Worm (Caenorhabditis elegans) whole organism, late embryonic: ENCODE measurements around the gene atp-5.

Source experiments
- C08G9.2 ChIP-seq: sonication (generic microtip); optimal IDR thresholded peaks from 2 replicates; lab custom pipeline; 2016; ENCODE audit warnings: mild to moderate bottlenecking, missing genetic modification characterization, moderate library complexity, missing compliant biosample characterization
- ama-1 ChIP-seq: fragments of 150-350 bp; optimal IDR thresholded peaks from 2 replicates; lab custom pipeline; 2014
- ceh-24 ChIP-seq: sonication (generic microtip); optimal IDR thresholded peaks from 2 replicates; lab custom pipeline; 2016; ENCODE audit warnings: mild to moderate bottlenecking, missing genetic modification characterization, missing compliant biosample characterization
- fkh-10 ChIP-seq: fragments of 150-350 bp; optimal IDR thresholded peaks from 2 replicates; lab custom pipeline; 2014; ENCODE audit warnings: missing biosample characterization, missing genetic modification reagents, missing genetic modification characterization
- hlh-13 ChIP-seq: fragments of 200-800 bp; sonication (Bioruptor generic); optimal IDR thresholded peaks from 2 replicates; lab custom pipeline; 2018; ENCODE audit warnings: mild to moderate bottlenecking, missing genetic modification characterization, missing compliant biosample characterization
- nfya-1 ChIP-seq: sonication (generic microtip); optimal IDR thresholded peaks from 2 replicates; lab custom pipeline; 2017; ENCODE audit warnings: missing genetic modification characterization, mild to moderate bottlenecking, missing compliant biosample characterization, antibody characterized with exemption, moderate library complexity
- nhr-11 ChIP-seq: fragments of 150-350 bp; optimal IDR thresholded peaks from 2 replicates; lab custom pipeline; 2014; ENCODE audit warnings: missing biosample characterization, missing genetic modification characterization
- pqm-1 ChIP-seq: sonication (generic microtip); optimal IDR thresholded peaks from 2 replicates; lab custom pipeline; 2016; ENCODE audit warnings: missing genetic modification characterization, missing compliant biosample characterization
- syd-9 ChIP-seq: sonication (generic microtip); optimal IDR thresholded peaks from 2 replicates; lab custom pipeline; 2016; ENCODE audit warnings: mild to moderate bottlenecking, missing genetic modification characterization, moderate library complexity, missing compliant biosample characterization
- tbx-2 ChIP-seq: sonication (generic microtip); optimal IDR thresholded peaks from 2 replicates; lab custom pipeline; 2016; ENCODE audit warnings: missing genetic modification characterization, missing compliant biosample characterization
- zip-5 ChIP-seq: sonication (generic microtip); optimal IDR thresholded peaks from 2 replicates; lab custom pipeline; 2016; ENCODE audit warnings: missing genetic modification characterization, missing compliant biosample characterization

ce11 chrV:11156589-11156988 is 32.9 kb upstream of the atp-5 start:
- TF ChIP-seq fkh-10 (GFP tag; lab: Kevin White, UChicago) = no peak
- TF ChIP-seq zip-5 = no peak
- TF ChIP-seq syd-9 = no peak
- TF ChIP-seq ceh-24 (tag; lab: Kevin White, UChicago) = no peak
- no peak for TF ChIP-seq hlh-13
- TF ChIP-seq nfya-1 = no peak
- TF ChIP-seq C08G9.2 (tag; lab: Kevin White, UChicago) = no peak
- no peak for TF ChIP-seq tbx-2
- no peak for TF ChIP-seq nhr-11 (tag; lab: Kevin White, UChicago)
- TF ChIP-seq ama-1 (lab: Kevin White, UChicago) = no peak
- no peak for TF ChIP-seq pqm-1 (tag; lab: Kevin White, UChicago)
